Worm (Caenorhabditis elegans) whole organism, L4 larva: Measurements from ENCODE around the gene Y7A5A.1.
A peak's percentile ranks its signal among the peaks of the same experiment; 100 is the strongest.

ENCODE experiments used
- F10B5.3 ChIP-seq: sonication (generic microtip); optimal IDR thresholded peaks from 2 replicates; lab custom pipeline; 2016; ENCODE audit warnings: mild to moderate bottlenecking, missing genetic modification characterization, missing compliant biosample characterization
- F26F4.8 ChIP-seq: fragments of 200-800 bp; sonication (Bioruptor generic); conservative IDR thresholded peaks from 2 replicates; pipeline ENCODE4 v1.3.6; 2022; ENCODE audit warnings: missing genetic modification characterization, missing compliant biosample characterization
- T20F7.1 ChIP-seq: fragments of 200-800 bp; sonication (Bioruptor generic); optimal IDR thresholded peaks from 2 replicates; lab custom pipeline; 2018; ENCODE audit warnings: mild to moderate bottlenecking, missing genetic modification characterization, missing compliant biosample characterization
- Y105C5A.15 ChIP-seq: fragments of 200-800 bp; sonication (Bioruptor generic); IDR thresholded peaks from 2 replicates; pipeline ENCODE4 v1.3.6; 2022; ENCODE audit warnings: missing genetic modification characterization, missing compliant biosample characterization
- aha-1 ChIP-seq: fragments of 150-350 bp; peaks from one replicate; lab custom pipeline; 2014; ENCODE audit warnings: missing biosample characterization, missing genetic modification characterization
- ama-1 ChIP-seq: fragments of 150-350 bp; optimal IDR thresholded peaks from 2 replicates; lab custom pipeline; 2014; ENCODE audit warnings: inconsistent platforms, mixed read lengths
- ceh-20 ChIP-seq: fragments of 200-800 bp; sonication (Bioruptor generic); IDR thresholded peaks from 2 replicates; pipeline ENCODE4 v1.3.6; 2022; ENCODE audit warnings: missing genetic modification reagents, missing genetic modification characterization, missing compliant biosample characterization
- ceh-28 ChIP-seq: fragments of 150-350 bp; optimal IDR thresholded peaks from 2 replicates; lab custom pipeline; 2014; ENCODE audit warnings: missing biosample characterization, missing genetic modification reagents, missing genetic modification characterization
- ceh-32 ChIP-seq: sonication (generic microtip); optimal IDR thresholded peaks from 2 replicates; lab custom pipeline; 2016; ENCODE audit warnings: mild to moderate bottlenecking, missing genetic modification characterization, missing compliant biosample characterization; ENCODE audit not compliant: poor library complexity
- ceh-62 ChIP-seq: sonication (generic microtip); optimal IDR thresholded peaks from 2 replicates; lab custom pipeline; 2017; ENCODE audit warnings: missing biosample characterization, missing genetic modification characterization
- ceh-82 ChIP-seq: sonication (generic microtip); optimal IDR thresholded peaks from 2 replicates; lab custom pipeline; 2017; ENCODE audit warnings: missing biosample characterization, missing genetic modification characterization
- ces-1 ChIP-seq: fragments of 150-350 bp; sonication (generic microtip); optimal IDR thresholded peaks from 4 replicates; lab custom pipeline; 2014; ENCODE audit warnings: missing biosample characterization, missing genetic modification reagents, missing genetic modification characterization
- ctbp-1 ChIP-seq: fragments of 200-800 bp; sonication (Bioruptor generic); IDR thresholded peaks from 2 replicates; pipeline ENCODE4 v1.3.6; 2022; ENCODE audit warnings: missing genetic modification reagents, missing genetic modification characterization, missing compliant biosample characterization
- daf-8 ChIP-seq: fragments of 200-800 bp; sonication (Bioruptor generic); IDR thresholded peaks from 2 replicates; pipeline ENCODE4 v1.3.6; 2022; ENCODE audit warnings: missing genetic modification characterization, missing compliant biosample characterization
- dmd-6 ChIP-seq: fragments of 200-800 bp; sonication (Bioruptor generic); IDR thresholded peaks from 2 replicates; pipeline ENCODE4 v1.3.6; 2022; ENCODE audit warnings: missing genetic modification reagents, missing genetic modification characterization, missing compliant biosample characterization
- dmd-9 ChIP-seq: fragments of 200-800 bp; sonication (Bioruptor generic); IDR thresholded peaks from 2 replicates; pipeline ENCODE4 v1.3.6; 2022; ENCODE audit warnings: missing genetic modification reagents, missing genetic modification characterization, missing compliant biosample characterization
- dpl-1 ChIP-seq: fragments of 150-350 bp; optimal IDR thresholded peaks from 2 replicates; lab custom pipeline; 2014; ENCODE audit warnings: missing biosample characterization, missing genetic modification reagents, missing genetic modification characterization
- dve-1 ChIP-seq: sonication (generic microtip); optimal IDR thresholded peaks from 2 replicates; lab custom pipeline; 2017; ENCODE audit warnings: antibody characterized with exemption, mild to moderate bottlenecking, missing genetic modification characterization, missing compliant biosample characterization; ENCODE audit not compliant: insufficient read depth
- egl-43 ChIP-seq: fragments of 200-800 bp; sonication (Bioruptor generic); IDR thresholded peaks from 2 replicates; pipeline ENCODE4 v1.3.6; 2022; ENCODE audit warnings: missing genetic modification reagents, missing genetic modification characterization, missing compliant biosample characterization
- gei-8 ChIP-seq: fragments of 200-800 bp; sonication (Bioruptor generic); optimal IDR thresholded peaks from 2 replicates; lab custom pipeline; 2018; ENCODE audit warnings: mild to moderate bottlenecking, missing genetic modification characterization, missing compliant biosample characterization
- hlh-11 ChIP-seq: fragments of 200-800 bp; sonication (Bioruptor generic); optimal IDR thresholded peaks from 2 replicates; lab custom pipeline; 2018; ENCODE audit warnings: mild to moderate bottlenecking, missing genetic modification characterization, missing compliant biosample characterization
- hlh-30 ChIP-seq: sonication (generic microtip); optimal IDR thresholded peaks from 2 replicates; lab custom pipeline; 2017; ENCODE audit warnings: antibody characterized with exemption, mild to moderate bottlenecking, missing genetic modification characterization, missing compliant biosample characterization; ENCODE audit not compliant: insufficient read depth
- jun-1 ChIP-seq: fragments of 150-350 bp; optimal IDR thresholded peaks from 2 replicates; lab custom pipeline; 2014; ENCODE audit warnings: missing biosample characterization, missing genetic modification reagents, missing genetic modification characterization
- lin-29 ChIP-seq: fragments of 200-800 bp; sonication (Bioruptor generic); IDR thresholded peaks from 2 replicates; pipeline ENCODE4 v1.3.6; 2022; ENCODE audit warnings: missing genetic modification reagents, missing genetic modification characterization, missing compliant biosample characterization
- lsy-2 ChIP-seq, 2 experiments: fragments of 150-350 bp in 1 of 2; sonication (generic microtip) in 1 of 2; optimal IDR thresholded peaks; 2 replicates each; lab custom pipeline; 2014 to 2017; ENCODE audit warnings: missing biosample characterization in 2 of 2, missing genetic modification characterization in 2 of 2
- madf-5 ChIP-seq, 2 experiments: fragments of 200-800 bp; sonication (Bioruptor generic); IDR thresholded peaks; 2 replicates each; pipeline ENCODE4 v1.3.6; 2022; ENCODE audit warnings: missing compliant biosample characterization in 2 of 2, missing genetic modification characterization in 2 of 2
- mdl-1 ChIP-seq, 2 experiments: fragments of 150-350 bp in 1 of 2; sonication (generic microtip) in 1 of 2; optimal IDR thresholded peaks; 2 replicates each; lab custom pipeline; 2014 to 2017; ENCODE audit warnings: missing biosample characterization in 2 of 2, missing genetic modification characterization in 2 of 2
- mep-1 ChIP-seq: fragments of 150-350 bp; sonication (generic microtip); optimal IDR thresholded peaks from 3 replicates; lab custom pipeline; 2014; ENCODE audit warnings: missing biosample characterization, missing genetic modification characterization
- mes-2 ChIP-seq: sonication (generic microtip); optimal IDR thresholded peaks from 2 replicates; lab custom pipeline; 2016; ENCODE audit warnings: missing genotype, mild to moderate bottlenecking, missing genetic modification characterization, missing compliant biosample characterization; ENCODE audit not compliant: poor library complexity, severe bottlenecking
- mxl-2 ChIP-seq: fragments of 200-800 bp; sonication (Bioruptor generic); conservative IDR thresholded peaks from 2 replicates; pipeline ENCODE4 v1.3.6; 2022; ENCODE audit warnings: missing genetic modification reagents, missing genetic modification characterization, missing compliant biosample characterization
- mxl-3 ChIP-seq: fragments of 200-800 bp; sonication (Bioruptor generic); optimal IDR thresholded peaks from 2 replicates; lab custom pipeline; 2018; ENCODE audit warnings: mild to moderate bottlenecking, missing genetic modification characterization, missing compliant biosample characterization
- nhr-11 ChIP-seq: fragments of 150-350 bp; optimal IDR thresholded peaks from 2 replicates; lab custom pipeline; 2014; ENCODE audit warnings: missing biosample characterization, missing genetic modification characterization
- nhr-25 ChIP-seq: sonication (generic microtip); optimal IDR thresholded peaks from 2 replicates; lab custom pipeline; 2017; ENCODE audit warnings: missing genetic modification characterization, mild to moderate bottlenecking, missing compliant biosample characterization, antibody characterized with exemption, moderate library complexity, borderline replicate concordance; ENCODE audit not compliant: insufficient read depth
- nhr-28 ChIP-seq: fragments of 150-350 bp; optimal IDR thresholded peaks from 2 replicates; lab custom pipeline; 2014; ENCODE audit warnings: missing biosample characterization, missing genetic modification characterization
- nhr-42 ChIP-seq: fragments of 200-800 bp; sonication (Bioruptor generic); IDR thresholded peaks from 2 replicates; pipeline ENCODE4 v1.3.6; 2022; ENCODE audit warnings: missing genetic modification characterization, missing compliant biosample characterization
- nhr-6 ChIP-seq: fragments of 150-350 bp; optimal IDR thresholded peaks from 2 replicates; lab custom pipeline; 2014; ENCODE audit warnings: missing biosample characterization, missing genetic modification characterization
- pha-4 ChIP-seq, 2 experiments: fragments of 150-350 bp in 1 of 2; fragments of 200-800 bp in 1 of 2; sonication (Bioruptor generic) in 1 of 2; IDR thresholded peaks in 1 of 2; optimal IDR thresholded peaks in 1 of 2; 2 replicates each; pipeline versions ENCODE4 v1.3.6 to Lab custom; 2014 to 2022; ENCODE audit warnings: missing genetic modification characterization in 2 of 2, missing genetic modification reagents in 2 of 2, missing biosample characterization in 1 of 2, missing compliant biosample characterization in 1 of 2
- pqm-1 ChIP-seq: sonication (generic microtip); optimal IDR thresholded peaks from 2 replicates; lab custom pipeline; 2017; ENCODE audit warnings: missing biosample characterization, missing genetic modification characterization
- rbr-2 ChIP-seq: sonication (generic microtip); optimal IDR thresholded peaks from 2 replicates; lab custom pipeline; 2016; ENCODE audit warnings: missing genotype, missing genetic modification characterization, missing compliant biosample characterization
- set-16 ChIP-seq: fragments of 200-800 bp; sonication (Bioruptor generic); IDR thresholded peaks from 2 replicates; pipeline ENCODE4 v1.3.6; 2022; ENCODE audit warnings: missing genetic modification reagents, missing genetic modification characterization, missing compliant biosample characterization
- skn-1 ChIP-seq: fragments of 150-350 bp; optimal IDR thresholded peaks from 2 replicates; lab custom pipeline; 2014; ENCODE audit warnings: missing biosample characterization, missing genetic modification characterization
- snpc-4 ChIP-seq: fragments of 150-350 bp; optimal IDR thresholded peaks from 2 replicates; lab custom pipeline; 2014; ENCODE audit warnings: missing biosample characterization, missing genetic modification characterization
- spr-1 ChIP-seq: sonication (generic microtip); optimal IDR thresholded peaks from 2 replicates; lab custom pipeline; 2016; ENCODE audit warnings: mild to moderate bottlenecking, missing genetic modification characterization, missing compliant biosample characterization

Gene Y7A5A.1

DNA sequence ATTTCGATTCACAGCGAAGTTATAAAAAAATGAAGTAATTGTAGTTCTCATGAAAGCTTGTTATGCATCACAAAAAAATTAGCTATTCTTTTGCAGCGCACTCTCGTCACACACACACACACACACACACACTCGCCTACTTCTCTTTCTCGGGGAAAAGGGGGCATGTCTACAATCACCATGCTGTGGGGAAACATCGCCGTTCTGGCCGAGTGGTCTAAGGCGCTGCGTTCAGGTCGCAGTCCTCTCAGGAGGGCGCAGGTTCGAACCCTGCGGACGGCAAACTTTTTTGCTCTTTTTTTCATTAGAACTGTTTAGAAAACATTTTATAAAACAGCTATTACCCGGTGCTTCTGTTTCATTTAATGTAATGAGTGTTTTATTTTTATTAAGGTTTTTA lies 29.4 kb downstream of the Y7A5A.1 start (continued):
- peak; percentile 94 for TF ChIP-seq pha-4 (GFP tag; IDR thresholded peaks at IDR 0.05; lab: Robert Waterston, UW)
- no peak for TF ChIP-seq pha-4 (tag; optimal IDR thresholded peaks at IDR 0.05; lab: Kevin White, UChicago)
- TF ChIP-seq mxl-3 (GFP tag; lab: Kevin White, UChicago) = peak; percentile 4
- TF ChIP-seq daf-8 (GFP tag; lab: Robert Waterston, UW) = peak; percentile 81; the same call in 1 of the 2 replicates

DNA sequence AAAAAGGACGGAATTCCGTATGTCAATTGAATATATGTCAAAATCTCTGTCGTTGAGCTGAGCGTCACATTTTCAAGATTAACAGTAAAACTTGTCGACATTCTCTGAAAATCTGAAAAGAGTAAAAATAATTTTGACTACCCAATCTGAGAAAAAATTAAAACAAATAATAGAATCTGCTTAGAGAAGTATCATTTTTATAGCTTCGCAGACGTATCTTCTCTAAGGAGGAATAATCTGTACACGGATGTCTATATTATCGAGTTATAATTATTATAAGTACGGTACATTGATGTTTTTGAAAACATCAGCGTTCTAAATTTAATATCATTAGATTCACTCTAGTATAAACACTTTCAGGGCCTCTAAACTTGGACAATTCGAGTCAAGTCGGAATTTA lies 30.8 kb downstream of the Y7A5A.1 start, which contains the start of gene srg-64:
srg-64 (minus strand) TSS at position 101 of the 400 bp plus-strand sequence.
- TF ChIP-seq dmd-6 (GFP tag; lab: Robert Waterston, UW) (no peak), ama-1 (lab: Kevin White, UChicago) (no peak), dmd-9 (no peak), mxl-2 (GFP tag; lab: Robert Waterston, UW) (no peak), ceh-32 (tag; lab: Kevin White, UChicago) (no peak), F10B5.3 (no peak), skn-1 (no peak), gei-8 (no peak), ceh-82 (tag; lab: Kevin White, UChicago) (no peak), nhr-6 (tag; lab: Kevin White, UChicago) (no peak), lsy-2 (tag; optimal IDR thresholded peaks at IDR 0.05; lab: Kevin White, UChicago) (no peak)
- TF ChIP-seq, all 104 proteins: peak for 0

DNA sequence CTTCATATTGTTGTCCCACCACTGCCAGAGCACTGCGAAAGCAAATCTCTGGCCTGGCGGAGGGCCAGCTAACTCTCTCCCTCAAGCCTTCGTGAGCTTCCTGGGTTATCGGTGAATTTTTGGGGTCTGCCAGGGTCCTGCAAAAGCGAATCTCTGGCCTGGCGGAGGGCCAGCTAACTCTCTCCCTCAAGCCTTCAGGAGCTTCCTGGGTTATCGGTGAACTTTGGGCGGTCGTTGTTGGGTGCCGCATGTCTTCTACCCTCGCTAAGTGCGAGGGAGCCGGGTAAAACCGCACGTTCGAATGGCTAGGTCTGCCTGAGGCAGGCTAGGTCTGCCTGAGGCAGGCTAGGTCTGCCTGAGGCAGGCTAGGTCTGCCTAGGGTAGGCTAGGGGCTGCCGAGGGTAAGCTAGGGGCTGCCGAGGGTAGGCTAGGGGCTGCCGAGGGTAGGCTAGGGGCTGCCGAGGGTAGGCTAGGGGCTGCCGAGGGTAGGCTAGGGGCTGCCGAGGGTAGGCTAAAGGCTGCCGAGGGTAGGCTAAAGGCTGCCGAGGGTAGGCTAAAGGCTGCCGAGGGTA lies 32.8 kb downstream of the Y7A5A.1 start:
- TF ChIP-seq ctbp-1 = 0 out of 2 replicates have a peak, but pooled peaks have one; percentile 41
- TF ChIP-seq set-16 (GFP tag; lab: Robert Waterston, UW) = peak; percentile 97
- TF ChIP-seq egl-43 = peak; percentile 20; the same call in 1 of the 2 replicates

DNA sequence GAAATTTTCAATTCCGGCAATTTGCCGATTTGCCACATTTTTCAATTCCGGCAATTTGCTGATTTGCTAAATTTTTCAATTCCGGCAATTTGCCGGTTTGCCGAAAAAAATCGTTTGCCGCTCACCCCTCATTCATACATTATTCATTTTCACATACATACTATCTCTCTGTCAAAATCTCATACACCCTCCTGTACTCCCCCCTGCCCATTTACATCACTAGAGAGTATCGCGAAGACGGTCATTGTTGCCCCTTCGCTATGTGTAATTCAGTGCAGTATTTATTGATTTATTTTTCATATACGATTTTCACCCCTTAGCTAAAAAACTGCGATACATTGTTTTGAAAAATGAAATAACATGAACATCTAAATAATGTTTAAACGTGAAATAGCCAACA lies 34.9 kb downstream of the Y7A5A.1 start:
- peak; percentile 66; the same call in 1 of the 2 replicates for TF ChIP-seq lin-29 (GFP tag; lab: Robert Waterston, UW)
- peak; percentile 68 for TF ChIP-seq spr-1 (tag; lab: Kevin White, UChicago)
- TF ChIP-seq pqm-1 = peak; percentile 58
- peak; percentile 54; the same call in 1 of the 2 replicates for TF ChIP-seq ceh-20 (GFP tag; lab: Robert Waterston, UW)
- TF ChIP-seq mes-2 (tag; lab: Kevin White, UChicago) = peak; percentile 93
- TF ChIP-seq dpl-1 (GFP tag; lab: Kevin White, UChicago) = peak; percentile 11
- TF ChIP-seq lsy-2 (tag; optimal IDR thresholded peaks at IDR 0.05; lab: Kevin White, UChicago) = peak; percentile 20 to 85
- TF ChIP-seq aha-1 (tag; lab: Kevin White, UChicago) = peak; percentile 31
- no peak for TF ChIP-seq Y105C5A.15 (GFP tag; lab: Robert Waterston, UW)
- peak; percentile 74 for TF ChIP-seq hlh-30
- peak; percentile 94 for TF ChIP-seq dve-1 (tag; lab: Kevin White, UChicago)
- TF ChIP-seq ces-1 (GFP tag; lab: Kevin White, UChicago) = peak; percentile 6
- no peak for TF ChIP-seq snpc-4
- peak in 1 of 2 experiments; percentile 47; a peak in 1 of 4 replicates for TF ChIP-seq madf-5 (GFP tag; IDR thresholded peaks at IDR 0.05; lab: Robert Waterston, UW)
- peak; percentile 51 for TF ChIP-seq dmd-6 (GFP tag; lab: Robert Waterston, UW)
- TF ChIP-seq hlh-11 (tag; lab: Kevin White, UChicago) = peak; percentile 71
- 0 out of 2 replicates have a peak, but pooled peaks have one; percentile 13 for TF ChIP-seq ctbp-1
- TF ChIP-seq F26F4.8 = no peak
- no peak for TF ChIP-seq T20F7.1 (GFP tag; lab: Kevin White, UChicago)
- TF ChIP-seq rbr-2 (tag; lab: Kevin White, UChicago) = peak; percentile 85
- TF ChIP-seq nhr-42 (GFP tag; lab: Robert Waterston, UW) = peak; percentile 70
- TF ChIP-seq mdl-1 (tag; optimal IDR thresholded peaks at IDR 0.05; lab: Kevin White, UChicago) = peak in 1 of 2 experiments; percentile 40
- peak; percentile 87 for TF ChIP-seq mep-1 (tag; lab: Kevin White, UChicago)
- peak; percentile 80 for TF ChIP-seq nhr-28
- peak; percentile 32 for TF ChIP-seq nhr-11 (tag; lab: Kevin White, UChicago)
- TF ChIP-seq ceh-62 = no peak
- peak; percentile 89 for TF ChIP-seq jun-1 (tag; lab: Kevin White, UChicago)
- TF ChIP-seq F10B5.3 = peak; percentile 94
- TF ChIP-seq mxl-3 (GFP tag; lab: Kevin White, UChicago) = peak; percentile 43
- TF ChIP-seq ceh-28 (tag; lab: Kevin White, UChicago) = peak; percentile 79
- TF ChIP-seq nhr-25 (tag; lab: Kevin White, UChicago) = peak; percentile 32
